Worm (Caenorhabditis elegans) whole organism, midembryonic: ENCODE measurements around the gene F19C6.2.

Experiments
- T22C8.4 ChIP-seq: fragments of 200-800 bp; sonication (Bioruptor generic); IDR thresholded peaks from 2 replicates; pipeline ENCODE4 v1.3.6; 2022; ENCODE audit warnings: missing genetic modification characterization, missing compliant biosample characterization
- cog-1 ChIP-seq: sonication (generic microtip); optimal IDR thresholded peaks from 2 replicates; lab custom pipeline; 2016; ENCODE audit warnings: missing genetic modification characterization, missing compliant biosample characterization
- flt-1 ChIP-seq: fragments of 200-800 bp; sonication (Bioruptor generic); IDR thresholded peaks from 2 replicates; pipeline ENCODE4 v1.3.6; 2022; ENCODE audit warnings: missing genetic modification characterization, missing compliant biosample characterization
- klf-2 ChIP-seq: fragments of 200-800 bp; sonication (Bioruptor generic); conservative IDR thresholded peaks from 2 replicates; pipeline ENCODE4 v1.3.6; 2022; ENCODE audit warnings: missing genetic modification reagents, missing genetic modification characterization, missing compliant biosample characterization
- med-1 ChIP-seq: sonication (generic microtip); optimal IDR thresholded peaks from 2 replicates; lab custom pipeline; 2017; ENCODE audit warnings: missing genetic modification characterization, mild to moderate bottlenecking, missing compliant biosample characterization, antibody characterized with exemption, missing genetic modification reagents; ENCODE audit not compliant: insufficient read depth
- ref-1 ChIP-seq: fragments of 200-800 bp; sonication (Bioruptor generic); conservative IDR thresholded peaks from 2 replicates; pipeline ENCODE4 v1.3.6; 2022; ENCODE audit warnings: missing genetic modification reagents, missing genetic modification characterization, missing compliant biosample characterization
- ztf-23 ChIP-seq: fragments of 200-800 bp; sonication (Bioruptor generic); IDR thresholded peaks from 2 replicates; pipeline ENCODE4 v1.3.6; 2022; ENCODE audit warnings: missing genetic modification reagents, missing genetic modification characterization, missing compliant biosample characterization
- ztf-29 ChIP-seq: fragments of 200-800 bp; sonication (Bioruptor generic); IDR thresholded peaks from 2 replicates; pipeline ENCODE4 v1.3.6; 2022; ENCODE audit warnings: missing genetic modification reagents, missing genetic modification characterization, missing compliant biosample characterization

ce11 chrX:9956052-9956451 lies 44.7 kb upstream of the F19C6.2 start:
- no peak for TF ChIP-seq ztf-23 (GFP tag; lab: Robert Waterston, UW)
- TF ChIP-seq cog-1: no peak
- no peak for TF ChIP-seq klf-2
- no peak for TF ChIP-seq med-1
- TF ChIP-seq flt-1 (GFP tag; lab: Robert Waterston, UW): no peak
- TF ChIP-seq ref-1 (GFP tag; lab: Robert Waterston, UW): no peak
- TF ChIP-seq ztf-29 (GFP tag; lab: Robert Waterston, UW): no peak
- TF ChIP-seq T22C8.4: no peak
